Fruit fly (Drosophila melanogaster) S2 (cell line): ENCODE data around the gene Fum1.

Experiments used
- CG8478 ChIP-seq: fragments of >200 bp; optimal IDR thresholded peaks from 2 replicates; lab custom pipeline; 2018
- CTCF ChIP-seq, 2 experiments: fragments of >200 bp; optimal IDR thresholded peaks; 2 replicates each; lab custom pipeline; 2018

- TF ChIP-seq CG8478 (lab: Kevin White, UChicago), result no peak
- TF ChIP-seq CTCF (optimal IDR thresholded peaks at IDR 0.05; lab: Kevin White, UChicago), result no peak
Observed at dm6 chrX:6709252-6710037, 31.2 kb downstream of the Fum1 start.
